Worm (Caenorhabditis elegans): Measurements from ENCODE around the gene T28D6.4.

Gene T28D6.4

ce11 chrIII:11360156-11360555 is at the start of gene T28D6.4:
Gene T28D6.4 (plus strand): TSS chrIII:11360456.
- no peak for TF ChIP-seq F23B12.7 (tag; optimal IDR thresholded peaks at IDR 0.05; ENCODE audit: insufficient read depth)
- no peak for TF ChIP-seq madf-8 (GFP tag; conservative IDR thresholded peaks at IDR 0.05)
- TF ChIP-seq ztf-25 (GFP tag; IDR thresholded peaks at IDR 0.05) = no peak
- TF ChIP-seq ets-4 (GFP tag; optimal IDR thresholded peaks at IDR 0.05) = no peak
- no peak for TF ChIP-seq nfyb-1 (GFP tag; IDR thresholded peaks at IDR 0.05)

ce11 chrIII:11311466-11311865 is 48.8 kb upstream of the T28D6.4 start, which contains the start of gene rab-35:
Gene rab-35 (minus strand): TSS chrIII:11311566.
- TF ChIP-seq F57A8.1 (GFP tag; optimal IDR thresholded peaks at IDR 0.05) (no peak), rcor-1 (GFP tag; IDR thresholded peaks at IDR 0.05) (no peak), repo-1 (tag; optimal IDR thresholded peaks at IDR 0.05) (no peak), pha-4 (tag; optimal IDR thresholded peaks at IDR 0.05) (no peak), lin-35 (GFP tag; optimal IDR thresholded peaks at IDR 0.05) (no peak)

ce11 chrIII:11317164-11317620 is 43.1 kb upstream of the T28D6.4 start, which contains the start of gene mcm-10:
Gene mcm-10 (plus strand): TSS chrIII:11317570.
- TF ChIP-seq lsy-27 (tag; optimal IDR thresholded peaks at IDR 0.05; ENCODE audit: borderline replicate concordance, insufficient read depth) (no peak), ceh-79 (tag; optimal IDR thresholded peaks at IDR 0.05) (no peak), ztf-22 (GFP tag; optimal IDR thresholded peaks at IDR 0.05) (no peak), dpff-1 (tag; optimal IDR thresholded peaks at IDR 0.05) (no peak), F33H1.4 (GFP tag; IDR thresholded peaks at IDR 0.05) (peak; percentile 26; the same call in 1 of the 2 replicates), atf-7 (tag; optimal IDR thresholded peaks at IDR 0.05) (no peak), hlh-26 (GFP tag; conservative IDR thresholded peaks at IDR 0.05) (no peak), dox-1 (GFP tag; IDR thresholded peaks at IDR 0.05) (no peak; the same call in 1 of the 2 replicates), madf-10 (tag; optimal IDR thresholded peaks at IDR 0.05) (peak; percentile 21), mes-4 (tag; optimal IDR thresholded peaks at IDR 0.05) (no peak), F52B5.7 (tag; optimal IDR thresholded peaks at IDR 0.05) (no peak), T07F8.4 (tag; optimal IDR thresholded peaks at IDR 0.05) (no peak), rpc-1 (optimal IDR thresholded peaks at IDR 0.05) (no peak), rpc-1 (tag; optimal IDR thresholded peaks at IDR 0.05) (no peak), ztf-3 (GFP tag; optimal IDR thresholded peaks at IDR 0.05) (no peak), ztf-25 (GFP tag; IDR thresholded peaks at IDR 0.05) (0 out of 2 replicates have a peak, but pooled peaks have one; percentile 7), F10E7.11 (tag; optimal IDR thresholded peaks at IDR 0.05) (no peak), ekl-4 (GFP tag; IDR thresholded peaks at IDR 0.05) (no peak), snpc-4 (GFP tag; optimal IDR thresholded peaks at IDR 0.05) (no peak), snpc-4 (tag; optimal IDR thresholded peaks at IDR 0.05) (peak in 2 of 4 experiments; percentile 14 to 46), chd-7 (tag; optimal IDR thresholded peaks at IDR 0.05) (no peak), attf-5 (GFP tag; optimal IDR thresholded peaks at IDR 0.05) (peak; percentile 89), F37B4.10 (GFP tag; IDR thresholded peaks at IDR 0.05) (no peak), zfh-2 (GFP tag; conservative IDR thresholded peaks at IDR 0.05) (no peak), hlh-12 (tag; optimal IDR thresholded peaks at IDR 0.05) (no peak), tbx-9 (tag; optimal IDR thresholded peaks at IDR 0.05; ENCODE audit: borderline replicate concordance) (no peak), ets-4 (GFP tag; optimal IDR thresholded peaks at IDR 0.05) (no peak), nhr-179 (tag; optimal IDR thresholded peaks at IDR 0.05) (no peak), pha-4 (tag; optimal IDR thresholded peaks at IDR 0.05) (no peak), fkh-3 (tag; optimal IDR thresholded peaks at IDR 0.05) (no peak), ZK185.1 (tag; optimal IDR thresholded peaks at IDR 0.05; ENCODE audit: poor library complexity, severe bottlenecking) (no peak), snpc-1.3 (tag; optimal IDR thresholded peaks at IDR 0.05; ENCODE audit: insufficient read depth) (peak; percentile 17), efl-1 (GFP tag; optimal IDR thresholded peaks at IDR 0.05) (peak; percentile 61), ztf-28 (GFP tag; IDR thresholded peaks at IDR 0.05) (peak; percentile 15; the same call in 1 of the 2 replicates), F22D6.2 (tag; optimal IDR thresholded peaks at IDR 0.05) (no peak), xnd-1 (tag; optimal IDR thresholded peaks at IDR 0.05) (no peak), ceh-91 (GFP tag; IDR thresholded peaks at IDR 0.05) (peak; percentile 39; the same call in 1 of the 2 replicates), Y56A3A.18 (GFP tag; IDR thresholded peaks at IDR 0.05) (no peak)
